Worm (Caenorhabditis elegans): ENCODE results near the gene spp-6.

DNA sequence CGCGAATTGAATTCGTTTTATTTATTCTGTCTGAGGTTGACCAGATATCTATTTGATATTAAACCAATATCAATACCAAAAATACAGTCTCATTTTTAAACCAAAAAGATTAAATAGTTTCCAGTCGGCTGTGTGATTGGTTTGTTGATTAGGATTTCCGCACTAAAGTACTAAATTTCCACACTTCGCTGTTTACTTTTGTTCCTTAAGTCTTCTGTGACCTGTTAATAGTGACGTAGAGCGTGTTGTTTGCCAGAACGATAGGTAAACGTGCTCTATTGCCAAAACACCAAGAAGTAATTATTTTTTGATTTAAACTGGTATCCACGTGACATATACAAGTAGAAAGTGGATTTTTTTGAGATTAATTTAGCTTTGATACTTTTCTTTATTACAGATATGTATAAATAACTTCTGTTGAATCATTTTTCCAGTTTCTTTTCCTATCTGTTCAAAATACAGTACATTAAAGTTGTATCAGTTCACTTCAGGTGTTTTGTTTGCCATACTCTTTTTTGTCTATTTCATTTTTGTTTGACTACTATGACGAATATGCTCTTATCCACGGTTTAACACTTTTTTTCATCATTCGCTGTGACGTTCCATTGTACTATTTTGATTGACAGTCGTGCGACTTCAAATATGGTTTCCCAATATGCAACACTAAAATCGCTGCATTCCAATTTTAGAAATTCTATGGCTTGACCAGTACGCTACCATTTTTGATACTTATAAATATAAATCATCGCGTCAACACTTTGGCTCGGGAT is 26.1 kb upstream of the spp-6 start:
- TF ChIP-seq F13H6.1 (tag; optimal IDR thresholded peaks at IDR 0.05) (no peak), C08G9.2 (tag; optimal IDR thresholded peaks at IDR 0.05) (no peak), nhr-11 (tag; optimal IDR thresholded peaks at IDR 0.05) (no peak), pha-4 (tag; optimal IDR thresholded peaks at IDR 0.05) (no peak), ceh-31 (tag; optimal IDR thresholded peaks at IDR 0.05) (no peak), hlh-30 (tag; optimal IDR thresholded peaks at IDR 0.05; ENCODE audit: insufficient read depth) (no peak), ceh-9 (tag; optimal IDR thresholded peaks at IDR 0.05) (no peak), fkh-10 (GFP tag; optimal IDR thresholded peaks at IDR 0.05) (no peak)

All from whole organism, late embryonic.